Worm (Caenorhabditis elegans) whole organism, mixed stage, embryonic: ENCODE data around the gene egl-27.

Experiments used
- blmp-1 ChIP-seq: fragments of 150-350 bp; optimal IDR thresholded peaks from 2 replicates; lab custom pipeline; 2014; ENCODE audit warnings: missing biosample characterization, missing genetic modification characterization
- ceh-39 ChIP-seq: fragments of 150-350 bp; optimal IDR thresholded peaks from 2 replicates; lab custom pipeline; 2014; ENCODE audit warnings: missing biosample characterization, missing genetic modification characterization
- elt-1 ChIP-seq: sonication (generic microtip); optimal IDR thresholded peaks from 2 replicates; lab custom pipeline; 2017; ENCODE audit warnings: missing genetic modification characterization, mild to moderate bottlenecking, missing compliant biosample characterization, antibody characterized with exemption, moderate library complexity, borderline replicate concordance; ENCODE audit not compliant: insufficient read depth
- elt-3 ChIP-seq: fragments of 150-350 bp; optimal IDR thresholded peaks from 2 replicates; lab custom pipeline; 2014; ENCODE audit warnings: missing biosample characterization, missing genetic modification characterization
- lin-13 ChIP-seq: fragments of 150-350 bp; optimal IDR thresholded peaks from 2 replicates; lab custom pipeline; 2014; ENCODE audit warnings: missing biosample characterization, missing genetic modification characterization
- lin-32 ChIP-seq: fragments of 200-800 bp; sonication (Bioruptor generic); optimal IDR thresholded peaks from 2 replicates; lab custom pipeline; 2018; ENCODE audit warnings: mild to moderate bottlenecking, missing genetic modification characterization, missing compliant biosample characterization
- mab-5 ChIP-seq: fragments of 150-350 bp; optimal IDR thresholded peaks from 2 replicates; lab custom pipeline; 2014; ENCODE audit warnings: missing biosample characterization, missing genetic modification characterization
- nhr-28 ChIP-seq: fragments of 150-350 bp; optimal IDR thresholded peaks from 2 replicates; lab custom pipeline; 2014; ENCODE audit warnings: missing biosample characterization, missing genetic modification characterization
- snpc-4 ChIP-seq: fragments of 150-350 bp; optimal IDR thresholded peaks from 2 replicates; lab custom pipeline; 2014; ENCODE audit warnings: missing biosample characterization, missing genetic modification characterization
- unc-39 ChIP-seq: fragments of 150-350 bp; optimal IDR thresholded peaks from 2 replicates; lab custom pipeline; 2014; ENCODE audit warnings: missing biosample characterization, missing genetic modification characterization

ce11 chrII:6889580-6889922 is 54.7 kb downstream of the egl-27 start:
- TF ChIP-seq unc-39 (tag; lab: Kevin White, UChicago): no peak
- no peak for TF ChIP-seq mab-5 (tag; lab: Kevin White, UChicago)
- no peak for TF ChIP-seq snpc-4
- TF ChIP-seq lin-13 (tag; lab: Kevin White, UChicago): no peak
- no peak for TF ChIP-seq elt-1 (tag; lab: Kevin White, UChicago)
- TF ChIP-seq nhr-28 (tag; lab: Kevin White, UChicago): no peak
- no peak for TF ChIP-seq blmp-1 (tag; lab: Kevin White, UChicago)
- TF ChIP-seq elt-3: no peak
- TF ChIP-seq lin-32 (GFP tag; lab: Kevin White, UChicago): no peak
- no peak for TF ChIP-seq ceh-39 (tag; lab: Kevin White, UChicago)
